Worm (Caenorhabditis elegans) whole organism, L4 larva: ENCODE results near the gene C06G1.1.

ENCODE experiments used
- F10B5.3 ChIP-seq: sonication (generic microtip); optimal IDR thresholded peaks from 2 replicates; lab custom pipeline; 2016; ENCODE audit warnings: mild to moderate bottlenecking, missing genetic modification characterization, missing compliant biosample characterization
- F26F4.8 ChIP-seq: fragments of 200-800 bp; sonication (Bioruptor generic); conservative IDR thresholded peaks from 2 replicates; pipeline ENCODE4 v1.3.6; 2022; ENCODE audit warnings: missing genetic modification characterization, missing compliant biosample characterization
- F37D6.2 ChIP-seq: sonication (generic microtip); optimal IDR thresholded peaks from 2 replicates; lab custom pipeline; 2016; ENCODE audit warnings: mild to moderate bottlenecking, missing genetic modification characterization, missing compliant biosample characterization
- F44E2.7 ChIP-seq: fragments of 200-800 bp; sonication (Bioruptor generic); IDR thresholded peaks from 2 replicates; pipeline ENCODE4 v2.1.2; 2022; ENCODE audit warnings: missing genetic modification characterization, missing compliant biosample characterization
- F49E8.2 ChIP-seq: sonication (generic microtip); optimal IDR thresholded peaks from 2 replicates; lab custom pipeline; 2016; ENCODE audit warnings: missing compliant biosample characterization, mild to moderate bottlenecking, missing genetic modification characterization, borderline replicate concordance
- T20F7.1 ChIP-seq: fragments of 200-800 bp; sonication (Bioruptor generic); optimal IDR thresholded peaks from 2 replicates; lab custom pipeline; 2018; ENCODE audit warnings: mild to moderate bottlenecking, missing genetic modification characterization, missing compliant biosample characterization
- T26A8.4 ChIP-seq: fragments of 200-800 bp; sonication (Bioruptor generic); IDR thresholded peaks from 2 replicates; pipeline ENCODE4 v1.3.6; 2022; ENCODE audit warnings: missing genetic modification characterization, missing compliant biosample characterization
- Y48G9A.11 ChIP-seq: fragments of 200-800 bp; sonication (Bioruptor generic); IDR thresholded peaks from 2 replicates; pipeline ENCODE4 v1.3.6; 2022; ENCODE audit warnings: missing genetic modification reagents, missing genetic modification characterization, missing compliant biosample characterization
- ZK546.5 ChIP-seq, 2 experiments: sonication (generic microtip); optimal IDR thresholded peaks; 2 replicates each; lab custom pipeline; 2017; ENCODE audit warnings: missing biosample characterization in 2 of 2, missing genetic modification characterization in 2 of 2
- aha-1 ChIP-seq: fragments of 150-350 bp; peaks from one replicate; lab custom pipeline; 2014; ENCODE audit warnings: missing biosample characterization, missing genetic modification characterization
- ama-1 ChIP-seq: fragments of 150-350 bp; optimal IDR thresholded peaks from 2 replicates; lab custom pipeline; 2014; ENCODE audit warnings: inconsistent platforms, mixed read lengths
- attf-4 ChIP-seq: sonication (generic microtip); optimal IDR thresholded peaks from 3 replicates; lab custom pipeline; 2017; ENCODE audit warnings: missing biosample characterization, missing genetic modification characterization
- ceh-20 ChIP-seq: fragments of 200-800 bp; sonication (Bioruptor generic); IDR thresholded peaks from 2 replicates; pipeline ENCODE4 v1.3.6; 2022; ENCODE audit warnings: missing genetic modification reagents, missing genetic modification characterization, missing compliant biosample characterization
- ceh-28 ChIP-seq: fragments of 150-350 bp; optimal IDR thresholded peaks from 2 replicates; lab custom pipeline; 2014; ENCODE audit warnings: missing biosample characterization, missing genetic modification reagents, missing genetic modification characterization
- ceh-44 ChIP-seq: fragments of 200-800 bp; sonication (Bioruptor generic); IDR thresholded peaks from 2 replicates; pipeline ENCODE4 v1.3.6; 2022; ENCODE audit warnings: missing genetic modification reagents, missing genetic modification characterization, missing compliant biosample characterization
- ceh-82 ChIP-seq: sonication (generic microtip); optimal IDR thresholded peaks from 2 replicates; lab custom pipeline; 2017; ENCODE audit warnings: missing biosample characterization, missing genetic modification characterization
- ces-1 ChIP-seq: fragments of 150-350 bp; sonication (generic microtip); optimal IDR thresholded peaks from 4 replicates; lab custom pipeline; 2014; ENCODE audit warnings: missing biosample characterization, missing genetic modification reagents, missing genetic modification characterization
- daf-8 ChIP-seq: fragments of 200-800 bp; sonication (Bioruptor generic); IDR thresholded peaks from 2 replicates; pipeline ENCODE4 v1.3.6; 2022; ENCODE audit warnings: missing genetic modification characterization, missing compliant biosample characterization
- dmd-6 ChIP-seq: fragments of 200-800 bp; sonication (Bioruptor generic); IDR thresholded peaks from 2 replicates; pipeline ENCODE4 v1.3.6; 2022; ENCODE audit warnings: missing genetic modification reagents, missing genetic modification characterization, missing compliant biosample characterization
- dmd-9 ChIP-seq: fragments of 200-800 bp; sonication (Bioruptor generic); IDR thresholded peaks from 2 replicates; pipeline ENCODE4 v1.3.6; 2022; ENCODE audit warnings: missing genetic modification reagents, missing genetic modification characterization, missing compliant biosample characterization
- dpl-1 ChIP-seq: fragments of 150-350 bp; optimal IDR thresholded peaks from 2 replicates; lab custom pipeline; 2014; ENCODE audit warnings: missing biosample characterization, missing genetic modification reagents, missing genetic modification characterization
- duxl-1 ChIP-seq: sonication (generic microtip); optimal IDR thresholded peaks from 2 replicates; lab custom pipeline; 2016; ENCODE audit warnings: mild to moderate bottlenecking, missing genetic modification characterization, moderate library complexity, missing compliant biosample characterization; ENCODE audit not compliant: poor library complexity
- fos-1 ChIP-seq: fragments of 150-350 bp; optimal IDR thresholded peaks from 2 replicates; lab custom pipeline; 2014; ENCODE audit warnings: missing biosample characterization, missing genetic modification characterization
- hif-1 ChIP-seq, 2 experiments: sonication (generic microtip); optimal IDR thresholded peaks; 2 replicates each; lab custom pipeline; 2016 to 2017; ENCODE audit warnings: missing compliant biosample characterization in 2 of 2, missing genetic modification characterization in 2 of 2, missing genetic modification reagents in 2 of 2, missing genotype in 2 of 2, mild to moderate bottlenecking in 1 of 2
- hmg-1.1 ChIP-seq: fragments of 200-800 bp; sonication (Bioruptor generic); IDR thresholded peaks from 2 replicates; pipeline ENCODE4 v1.3.6; 2022; ENCODE audit warnings: missing genetic modification reagents, missing genetic modification characterization, missing compliant biosample characterization
- jun-1 ChIP-seq: fragments of 150-350 bp; optimal IDR thresholded peaks from 2 replicates; lab custom pipeline; 2014; ENCODE audit warnings: missing biosample characterization, missing genetic modification reagents, missing genetic modification characterization
- lin-13 ChIP-seq: fragments of 150-350 bp; optimal IDR thresholded peaks from 2 replicates; lab custom pipeline; 2014; ENCODE audit warnings: missing biosample characterization, missing genetic modification reagents, missing genetic modification characterization
- lin-38 ChIP-seq: fragments of 200-800 bp; sonication (Bioruptor generic); IDR thresholded peaks from 2 replicates; pipeline ENCODE4 v1.3.6; 2022; ENCODE audit warnings: missing genetic modification reagents, missing genetic modification characterization, missing compliant biosample characterization
- lin-39 ChIP-seq: fragments of 150-350 bp; optimal IDR thresholded peaks from 2 replicates; lab custom pipeline; 2014; ENCODE audit warnings: missing biosample characterization, missing genetic modification reagents, missing genetic modification characterization
- lir-3 ChIP-seq: sonication (generic microtip); optimal IDR thresholded peaks from 2 replicates; lab custom pipeline; 2016; ENCODE audit warnings: mild to moderate bottlenecking, missing genetic modification characterization, missing compliant biosample characterization
- madf-5 ChIP-seq, 2 experiments: fragments of 200-800 bp; sonication (Bioruptor generic); IDR thresholded peaks; 2 replicates each; pipeline ENCODE4 v1.3.6; 2022; ENCODE audit warnings: missing compliant biosample characterization in 2 of 2, missing genetic modification characterization in 2 of 2
- madf-9 ChIP-seq: fragments of 200-800 bp; sonication (Bioruptor generic); conservative IDR thresholded peaks from 2 replicates; pipeline ENCODE4 v1.3.6; 2022; ENCODE audit warnings: missing genetic modification reagents, missing genetic modification characterization, missing compliant biosample characterization
- mdl-1 ChIP-seq, 2 experiments: fragments of 150-350 bp in 1 of 2; sonication (generic microtip) in 1 of 2; optimal IDR thresholded peaks; 2 replicates each; lab custom pipeline; 2014 to 2017; ENCODE audit warnings: missing biosample characterization in 2 of 2, missing genetic modification characterization in 2 of 2
- nhr-11 ChIP-seq: fragments of 150-350 bp; optimal IDR thresholded peaks from 2 replicates; lab custom pipeline; 2014; ENCODE audit warnings: missing biosample characterization, missing genetic modification characterization
- nhr-237 ChIP-seq: sonication (generic microtip); optimal IDR thresholded peaks from 2 replicates; lab custom pipeline; 2017; ENCODE audit warnings: missing biosample characterization, missing genetic modification characterization
- nhr-25 ChIP-seq: sonication (generic microtip); optimal IDR thresholded peaks from 2 replicates; lab custom pipeline; 2017; ENCODE audit warnings: missing genetic modification characterization, mild to moderate bottlenecking, missing compliant biosample characterization, antibody characterized with exemption, moderate library complexity, borderline replicate concordance; ENCODE audit not compliant: insufficient read depth
- nhr-42 ChIP-seq: fragments of 200-800 bp; sonication (Bioruptor generic); IDR thresholded peaks from 2 replicates; pipeline ENCODE4 v1.3.6; 2022; ENCODE audit warnings: missing genetic modification characterization, missing compliant biosample characterization
- nhr-48 ChIP-seq: sonication (generic microtip); optimal IDR thresholded peaks from 2 replicates; lab custom pipeline; 2016; ENCODE audit warnings: mild to moderate bottlenecking, missing genetic modification characterization, missing compliant biosample characterization
- nhr-76 ChIP-seq: fragments of 150-350 bp; optimal IDR thresholded peaks from 2 replicates; lab custom pipeline; 2014; ENCODE audit warnings: missing biosample characterization, missing genetic modification characterization
- nhr-77 ChIP-seq: fragments of 150-350 bp; optimal IDR thresholded peaks from 2 replicates; lab custom pipeline; 2014; ENCODE audit warnings: missing biosample characterization, missing genetic modification characterization
- php-3 ChIP-seq: fragments of 200-800 bp; sonication (Bioruptor generic); IDR thresholded peaks from 2 replicates; pipeline ENCODE4 v1.3.6; 2022; ENCODE audit warnings: missing genetic modification reagents, missing genetic modification characterization, missing compliant biosample characterization
- pqm-1 ChIP-seq: sonication (generic microtip); optimal IDR thresholded peaks from 2 replicates; lab custom pipeline; 2017; ENCODE audit warnings: missing biosample characterization, missing genetic modification characterization
- sdz-12 ChIP-seq: fragments of 200-800 bp; sonication (Bioruptor generic); optimal IDR thresholded peaks from 2 replicates; lab custom pipeline; 2018; ENCODE audit warnings: mild to moderate bottlenecking, missing genetic modification characterization, missing compliant biosample characterization
- snpc-1.2 ChIP-seq: fragments of 200-800 bp; sonication (Bioruptor generic); IDR thresholded peaks from 2 replicates; pipeline ENCODE4 v1.3.6; 2022; ENCODE audit warnings: missing genetic modification reagents, missing genetic modification characterization, missing compliant biosample characterization
- spr-3 ChIP-seq: fragments of 200-800 bp; sonication (Bioruptor generic); optimal IDR thresholded peaks from 2 replicates; lab custom pipeline; 2018; ENCODE audit warnings: mild to moderate bottlenecking, missing genetic modification characterization, missing compliant biosample characterization
- tag-97 ChIP-seq: fragments of 200-800 bp; sonication (Bioruptor generic); IDR thresholded peaks from 2 replicates; pipeline ENCODE4 v1.3.6; 2022; ENCODE audit warnings: missing genetic modification characterization, missing compliant biosample characterization
- unc-130 ChIP-seq: sonication (generic microtip); optimal IDR thresholded peaks from 2 replicates; lab custom pipeline; 2016; ENCODE audit warnings: missing genetic modification reagents, missing genetic modification characterization, missing compliant biosample characterization
- vab-7 ChIP-seq: fragments of 200-800 bp; sonication (Bioruptor generic); IDR thresholded peaks from 2 replicates; pipeline ENCODE4 v1.3.6; 2022; ENCODE audit warnings: missing genetic modification reagents, missing genetic modification characterization, missing compliant biosample characterization
- zfp-2 ChIP-seq: sonication (generic microtip); optimal IDR thresholded peaks from 2 replicates; lab custom pipeline; 2016; ENCODE audit warnings: mild to moderate bottlenecking, missing genetic modification characterization, missing compliant biosample characterization
- zfp-3 ChIP-seq: fragments of 200-800 bp; sonication (Bioruptor generic); conservative IDR thresholded peaks from 2 replicates; pipeline ENCODE4 v1.3.6; 2022; ENCODE audit warnings: missing genetic modification reagents, missing genetic modification characterization, missing compliant biosample characterization
- ztf-7 ChIP-seq: fragments of 150-350 bp; optimal IDR thresholded peaks from 2 replicates; lab custom pipeline; 2014; ENCODE audit warnings: missing biosample characterization, missing genetic modification characterization

The C06G1.1 gene

ce11 chrX:16617427-16618128 lies 15.6 kb upstream of the C06G1.1 start (continued):
- no peak for TF ChIP-seq nhr-48 (tag; lab: Kevin White, UChicago)
- no peak for TF ChIP-seq T20F7.1 (GFP tag; lab: Kevin White, UChicago)
- TF ChIP-seq pqm-1, result no peak
- no peak for TF ChIP-seq zfp-2 (tag; lab: Kevin White, UChicago)
- no peak for TF ChIP-seq attf-4 (tag; lab: Kevin White, UChicago)
- peak; percentile 6; the same call in 1 of the 2 replicates for TF ChIP-seq php-3 (GFP tag; lab: Robert Waterston, UW)
- no peak for TF ChIP-seq nhr-25
- TF ChIP-seq aha-1, result peak; percentile 95
- no peak for TF ChIP-seq jun-1 (tag; lab: Kevin White, UChicago)
- TF ChIP-seq hif-1 (tag; optimal IDR thresholded peaks at IDR 0.05; lab: Kevin White, UChicago), result no peak
- TF ChIP-seq spr-3, result no peak
- TF ChIP-seq lir-3 (tag; lab: Kevin White, UChicago), result no peak
- no peak for TF ChIP-seq sdz-12 (GFP tag; lab: Kevin White, UChicago)
- no peak for TF ChIP-seq madf-5 (GFP tag; IDR thresholded peaks at IDR 0.05; lab: Robert Waterston, UW)
- peak; percentile 61 for TF ChIP-seq lin-38
- TF ChIP-seq ceh-82 (tag; lab: Kevin White, UChicago), result no peak
- TF ChIP-seq F10B5.3 (tag; lab: Kevin White, UChicago), result no peak
- TF ChIP-seq nhr-237 (tag; lab: Kevin White, UChicago), result no peak
- no peak for TF ChIP-seq unc-130
- TF ChIP-seq nhr-42 (GFP tag; lab: Robert Waterston, UW), result no peak
- TF ChIP-seq nhr-76, result no peak
- TF ChIP-seq dpl-1 (GFP tag; lab: Kevin White, UChicago), result no peak
- no peak for TF ChIP-seq Y48G9A.11 (GFP tag; lab: Robert Waterston, UW)
- no peak for TF ChIP-seq lin-39 (tag; lab: Kevin White, UChicago)
- TF ChIP-seq ces-1 (GFP tag; lab: Kevin White, UChicago), result no peak
- TF ChIP-seq fos-1 (tag; lab: Kevin White, UChicago), result no peak
- peak; percentile 57; the same call in 1 of the 2 replicates for TF ChIP-seq snpc-1.2 (GFP tag; lab: Robert Waterston, UW)
- TF ChIP-seq ama-1 (lab: Kevin White, UChicago), result no peak
- no peak for TF ChIP-seq ceh-44 (GFP tag; lab: Robert Waterston, UW)
- no peak for TF ChIP-seq nhr-11
- TF ChIP-seq T26A8.4 (GFP tag; lab: Robert Waterston, UW), result no peak
- 0 out of 2 replicates have a peak, but pooled peaks have one; percentile 21 for TF ChIP-seq hmg-1.1 (GFP tag; lab: Robert Waterston, UW)
- TF ChIP-seq dmd-9 (GFP tag; lab: Robert Waterston, UW), result peak; percentile 10; the same call in 1 of the 2 replicates
- no peak for TF ChIP-seq mdl-1 (tag; optimal IDR thresholded peaks at IDR 0.05; lab: Kevin White, UChicago)
- TF ChIP-seq dmd-6, result peak; percentile 25
- TF ChIP-seq nhr-77 (tag; lab: Kevin White, UChicago), result no peak
- TF ChIP-seq ceh-20 (GFP tag; lab: Robert Waterston, UW), result 0 out of 2 replicates have a peak, but pooled peaks have one; percentile 18
- TF ChIP-seq zfp-3 (GFP tag; lab: Robert Waterston, UW), result peak; percentile 57; the same call in 1 of the 2 replicates
- TF ChIP-seq duxl-1 (tag; lab: Kevin White, UChicago), result peak; percentile 48
- TF ChIP-seq madf-9 (GFP tag; lab: Robert Waterston, UW), result peak; percentile 56; the same call in 1 of the 2 replicates
- TF ChIP-seq F37D6.2 (tag; lab: Kevin White, UChicago), result no peak
- TF ChIP-seq ZK546.5 (tag; optimal IDR thresholded peaks at IDR 0.05; lab: Kevin White, UChicago), result no peak
- TF ChIP-seq F49E8.2 (tag; lab: Kevin White, UChicago), result peak; percentile 24
- no peak for TF ChIP-seq F26F4.8 (GFP tag; lab: Robert Waterston, UW)
- TF ChIP-seq vab-7 (GFP tag; lab: Robert Waterston, UW), result peak; percentile 69
- no peak for TF ChIP-seq tag-97 (GFP tag; lab: Robert Waterston, UW)
- no peak for TF ChIP-seq lin-13
- no peak for TF ChIP-seq ceh-28 (tag; lab: Kevin White, UChicago)
- 0 out of 2 replicates have a peak, but pooled peaks have one; percentile 57 for TF ChIP-seq daf-8 (GFP tag; lab: Robert Waterston, UW)
- peak; percentile 44; the same call in 1 of the 2 replicates for TF ChIP-seq F44E2.7 (GFP tag; lab: Robert Waterston, UW)
- TF ChIP-seq ztf-7 (tag; lab: Kevin White, UChicago), result no peak
